Worm (Caenorhabditis elegans): ENCODE results near the gene srw-76.

The srw-76 gene

DNA sequence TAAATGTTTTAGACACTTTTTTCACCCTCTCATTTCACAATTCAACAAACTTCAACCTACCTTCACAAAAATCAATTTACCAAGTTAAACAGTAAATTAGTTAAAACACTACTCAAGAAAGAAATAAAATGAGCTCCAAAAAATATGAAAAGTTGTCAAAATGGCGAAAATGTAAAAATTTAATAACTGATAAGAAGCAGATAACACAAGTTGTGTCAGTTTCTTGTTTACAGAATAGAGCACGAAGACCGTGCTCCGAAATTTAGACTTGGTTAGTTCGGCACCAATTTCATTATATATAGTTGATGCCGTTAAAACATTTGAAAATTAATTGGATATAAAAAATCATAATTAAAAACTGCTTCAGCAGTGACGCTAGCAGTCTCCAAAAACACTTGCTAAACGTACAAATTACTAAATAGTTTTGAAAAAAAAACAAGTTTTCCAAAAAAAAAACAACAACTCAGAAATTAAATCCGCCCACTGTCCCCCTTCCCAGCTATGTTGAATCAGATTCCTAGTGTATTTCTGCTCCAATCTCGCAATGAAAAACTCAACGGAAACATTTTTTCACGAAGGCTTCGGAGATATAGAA lies 27.2 kb downstream of the srw-76 start, which contains the start of gene srw-54:
srw-54 (plus strand) TSS at position 545 of the 595 bp plus-strand sequence.
- TF ChIP-seq cebp-2 (GFP tag; IDR thresholded peaks at IDR 0.05) (no peak), nhr-80 (tag; optimal IDR thresholded peaks at IDR 0.05) (peak; percentile 8)

DNA sequence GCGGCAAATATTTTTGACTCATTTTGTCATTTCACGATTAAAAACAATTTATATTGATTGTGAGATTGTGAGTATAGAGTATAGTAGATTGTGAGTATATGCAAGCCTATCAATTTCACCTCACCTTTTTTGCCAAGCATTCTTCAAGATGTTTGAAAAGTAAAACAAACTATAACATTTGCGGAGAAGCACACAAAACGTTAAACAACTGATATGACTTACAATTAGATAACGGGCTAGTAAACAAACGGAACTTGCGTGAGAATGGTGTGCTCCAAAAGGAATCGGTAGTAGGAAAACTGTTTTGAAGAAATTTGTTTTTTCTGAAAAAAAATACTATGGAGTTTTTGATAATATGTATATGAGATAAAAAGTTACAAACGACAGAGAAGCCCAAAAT lies 28.0 kb downstream of the srw-76 start:
- TF ChIP-seq nhr-80 (tag; optimal IDR thresholded peaks at IDR 0.05) (peak; percentile 42), pbrm-1 (GFP tag; IDR thresholded peaks at IDR 0.05) (no peak)

DNA sequence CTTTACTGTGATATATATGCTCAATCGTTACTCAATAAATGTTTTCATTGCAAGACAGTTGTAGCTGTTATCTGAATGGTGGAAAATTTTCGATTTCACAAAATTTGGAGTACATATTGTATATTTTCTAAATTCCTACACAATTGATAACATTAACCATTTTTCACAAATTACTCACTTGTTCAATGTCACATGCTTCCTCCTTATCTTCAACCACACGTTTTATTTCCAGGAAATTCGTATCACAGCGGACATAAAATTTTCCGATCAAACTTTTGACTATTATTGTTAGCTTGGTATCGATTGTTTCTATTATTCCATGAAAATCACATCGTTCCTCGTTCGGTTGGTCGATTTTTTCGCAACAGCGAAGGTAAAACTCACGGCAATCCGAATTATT lies 29.6 kb downstream of the srw-76 start:
- TF ChIP-seq F55B11.4 (tag; optimal IDR thresholded peaks at IDR 0.05; ENCODE audit: borderline replicate concordance, insufficient read depth) (no peak), fkh-3 (tag; optimal IDR thresholded peaks at IDR 0.05) (no peak), aptf-2 (GFP tag; conservative IDR thresholded peaks at IDR 0.05) (no peak), athp-1 (tag; optimal IDR thresholded peaks at IDR 0.05) (no peak), mxl-1 (tag; optimal IDR thresholded peaks at IDR 0.05) (no peak), ztf-18 (tag; optimal IDR thresholded peaks at IDR 0.05) (no peak), F57A8.1 (GFP tag; optimal IDR thresholded peaks at IDR 0.05) (no peak), tlf-1 (GFP tag; optimal IDR thresholded peaks at IDR 0.05) (no peak)

DNA sequence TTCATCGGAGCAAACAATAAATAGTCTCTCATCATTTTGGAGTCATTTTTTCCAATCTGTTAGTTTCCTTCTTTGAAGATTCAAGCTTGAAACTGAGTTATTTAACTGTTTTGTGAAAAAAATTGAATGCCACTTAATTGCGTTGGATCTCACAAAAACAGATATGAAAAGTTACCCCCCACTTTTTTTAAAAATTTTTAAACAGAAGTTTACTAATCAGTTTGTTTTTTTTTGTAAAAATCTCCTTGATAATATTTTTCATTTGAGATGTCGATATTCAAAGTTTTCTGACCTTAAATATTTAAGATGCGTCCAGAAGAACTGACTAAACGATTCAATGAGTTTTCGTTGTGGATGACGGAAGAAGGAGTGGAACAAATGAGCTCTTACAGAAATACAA lies 31.8 kb downstream of the srw-76 start, which contains the start of gene Y32B12C.1:
Y32B12C.1 (plus strand) TSS at position 301 of the 400 bp plus-strand sequence.
- TF ChIP-seq snpc-1.3 (tag; optimal IDR thresholded peaks at IDR 0.05; ENCODE audit: insufficient read depth) (no peak), fkh-3 (tag; optimal IDR thresholded peaks at IDR 0.05) (no peak), somi-1 (GFP tag; optimal IDR thresholded peaks at IDR 0.05) (no peak), B0336.3 (GFP tag; IDR thresholded peaks at IDR 0.05) (no peak), sptf-2 (GFP tag; optimal IDR thresholded peaks at IDR 0.05) (no peak), T07F8.4 (tag; optimal IDR thresholded peaks at IDR 0.05) (no peak), D2030.7 (GFP tag; IDR thresholded peaks at IDR 0.05) (no peak), lag-1 (GFP tag; IDR thresholded peaks at IDR 0.05) (no peak)

DNA sequence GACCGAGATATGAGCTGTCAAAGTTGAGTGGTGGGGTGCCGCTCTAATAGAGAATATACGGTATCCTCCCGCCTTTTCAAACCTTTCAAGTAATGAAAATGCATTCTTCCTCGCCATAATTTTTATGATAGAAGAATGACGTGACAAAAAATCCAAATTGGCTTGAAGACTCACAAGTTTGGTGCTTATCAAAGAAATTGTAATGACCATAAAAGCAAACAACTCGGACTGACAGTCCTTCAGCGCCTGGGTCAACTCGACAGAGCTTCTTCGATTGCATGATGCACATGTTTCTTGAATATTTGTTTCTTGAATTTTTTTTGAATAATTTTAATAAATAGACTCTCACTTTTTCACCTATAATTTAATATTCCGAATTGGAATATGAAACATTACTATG lies 32.6 kb downstream of the srw-76 start:
- TF ChIP-seq attf-3 (GFP tag; conservative IDR thresholded peaks at IDR 0.05) (no peak), F57A8.1 (GFP tag; optimal IDR thresholded peaks at IDR 0.05) (no peak), dox-1 (GFP tag; IDR thresholded peaks at IDR 0.05) (0 out of 2 replicates have a peak, but pooled peaks have one; percentile 33), pha-4 (tag; optimal IDR thresholded peaks at IDR 0.05) (no peak), Y53G8AR.9 (GFP tag; conservative IDR thresholded peaks at IDR 0.05) (no peak), die-1 (tag; optimal IDR thresholded peaks at IDR 0.05) (no peak), bed-1 (GFP tag; IDR thresholded peaks at IDR 0.05) (no peak), lin-54 (GFP tag; optimal IDR thresholded peaks at IDR 0.05) (no peak), egl-44 (GFP tag; IDR thresholded peaks at IDR 0.05) (no peak), nhr-120 (GFP tag; IDR thresholded peaks at IDR 0.05) (no peak), B0019.2 (GFP tag; conservative IDR thresholded peaks at IDR 0.05) (no peak), ets-4 (GFP tag; optimal IDR thresholded peaks at IDR 0.05) (no peak), let-607 (tag; optimal IDR thresholded peaks at IDR 0.05) (no peak), B0035.1 (tag; optimal IDR thresholded peaks at IDR 0.05) (no peak), atf-7 (tag; optimal IDR thresholded peaks at IDR 0.05) (no peak), K11D2.4 (GFP tag; IDR thresholded peaks at IDR 0.05) (no peak), nhr-80 (tag; optimal IDR thresholded peaks at IDR 0.05) (peak; percentile 77)
